Worm (Caenorhabditis elegans) whole organism, L2 larva: ENCODE measurements around the gene Y55F3BR.6.

Experiments used
- C34F6.9 ChIP-seq: fragments of 150-350 bp; optimal IDR thresholded peaks from 2 replicates; lab custom pipeline; 2014; ENCODE audit warnings: missing biosample characterization, missing genetic modification characterization
- F13H6.1 ChIP-seq: sonication (generic microtip); optimal IDR thresholded peaks from 2 replicates; lab custom pipeline; 2016; ENCODE audit warnings: missing genetic modification characterization, missing compliant biosample characterization
- R02D3.7 ChIP-seq: fragments of 150-350 bp; optimal IDR thresholded peaks from 2 replicates; lab custom pipeline; 2014; ENCODE audit warnings: missing biosample characterization, missing genetic modification characterization
- Y55F3AM.14 ChIP-seq: fragments of 200-800 bp; sonication (Bioruptor generic); optimal IDR thresholded peaks from 2 replicates; lab custom pipeline; 2018; ENCODE audit warnings: mild to moderate bottlenecking, missing genetic modification characterization, missing compliant biosample characterization
- ZK546.5 ChIP-seq: sonication (generic microtip); optimal IDR thresholded peaks from 2 replicates; lab custom pipeline; 2017; ENCODE audit warnings: missing biosample characterization, missing genetic modification characterization
- aly-2 ChIP-seq: fragments of 150-350 bp; optimal IDR thresholded peaks from 2 replicates; lab custom pipeline; 2014; ENCODE audit warnings: missing biosample characterization, missing genetic modification characterization
- ama-1 ChIP-seq: fragments of 150-350 bp; optimal IDR thresholded peaks from 2 replicates; lab custom pipeline; 2018; ENCODE audit warnings: inconsistent platforms
- blmp-1 ChIP-seq: sonication (generic microtip); optimal IDR thresholded peaks from 2 replicates; lab custom pipeline; 2017; ENCODE audit warnings: missing genetic modification characterization, mild to moderate bottlenecking, missing compliant biosample characterization, antibody characterized with exemption, moderate library complexity; ENCODE audit not compliant: insufficient read depth
- ceh-16 ChIP-seq: fragments of 150-350 bp; optimal IDR thresholded peaks from 2 replicates; lab custom pipeline; 2014; ENCODE audit warnings: missing biosample characterization, missing genetic modification characterization
- ceh-82 ChIP-seq: fragments of 150-350 bp; optimal IDR thresholded peaks from 2 replicates; lab custom pipeline; 2014; ENCODE audit warnings: missing biosample characterization, missing genetic modification characterization
- crh-2 ChIP-seq: sonication (generic microtip); optimal IDR thresholded peaks from 2 replicates; lab custom pipeline; 2017; ENCODE audit warnings: missing biosample characterization, missing genetic modification characterization
- dmd-4 ChIP-seq: sonication (generic microtip); optimal IDR thresholded peaks from 2 replicates; lab custom pipeline; 2017; ENCODE audit warnings: missing biosample characterization, missing genetic modification characterization
- egl-27 ChIP-seq: sonication (generic microtip); optimal IDR thresholded peaks from 3 replicates; lab custom pipeline; 2017; ENCODE audit warnings: missing biosample characterization, missing genetic modification reagents, missing genetic modification characterization
- elt-1 ChIP-seq: fragments of 150-350 bp; optimal IDR thresholded peaks from 2 replicates; lab custom pipeline; 2014; ENCODE audit warnings: missing biosample characterization, missing genetic modification characterization
- elt-3 ChIP-seq: sonication (generic microtip); optimal IDR thresholded peaks from 2 replicates; lab custom pipeline; 2017; ENCODE audit warnings: missing biosample characterization, missing genetic modification characterization
- fos-1 ChIP-seq: fragments of 150-350 bp; optimal IDR thresholded peaks from 2 replicates; lab custom pipeline; 2014; ENCODE audit warnings: missing biosample characterization, missing genetic modification characterization
- lin-11 ChIP-seq: fragments of 150-350 bp; sonication (generic microtip); optimal IDR thresholded peaks from 2 replicates; lab custom pipeline; 2014; ENCODE audit warnings: missing biosample characterization, missing genetic modification characterization, inconsistent platforms, mixed read lengths
- lin-13 ChIP-seq: fragments of 150-350 bp; optimal IDR thresholded peaks from 2 replicates; lab custom pipeline; 2014; ENCODE audit warnings: missing biosample characterization, missing genetic modification reagents, missing genetic modification characterization
- lin-39 ChIP-seq: fragments of 150-350 bp; optimal IDR thresholded peaks from 2 replicates; lab custom pipeline; 2014; ENCODE audit warnings: missing biosample characterization, missing genetic modification reagents, missing genetic modification characterization
- lsy-2 ChIP-seq, 2 experiments: fragments of 150-350 bp in 1 of 2; sonication (generic microtip) in 1 of 2; optimal IDR thresholded peaks; 2 replicates each; lab custom pipeline; 2014 to 2017; ENCODE audit warnings: missing biosample characterization in 2 of 2, missing genetic modification characterization in 2 of 2
- mab-5 ChIP-seq: fragments of 150-350 bp; optimal IDR thresholded peaks from 2 replicates; lab custom pipeline; 2014; ENCODE audit warnings: missing biosample characterization, missing genetic modification characterization
- mbf-1 ChIP-seq: sonication (generic microtip); optimal IDR thresholded peaks from 2 replicates; lab custom pipeline; 2017; ENCODE audit warnings: missing biosample characterization, missing genetic modification characterization
- mdl-1 ChIP-seq, 2 experiments: fragments of 150-350 bp in 1 of 2; sonication (generic microtip) in 1 of 2; optimal IDR thresholded peaks; 2 replicates each; lab custom pipeline; 2017; ENCODE audit warnings: missing biosample characterization in 2 of 2, missing genetic modification characterization in 2 of 2
- nhr-10 ChIP-seq: sonication (generic microtip); optimal IDR thresholded peaks from 2 replicates; lab custom pipeline; 2017; ENCODE audit warnings: missing biosample characterization, missing genetic modification characterization
- nhr-11 ChIP-seq: fragments of 150-350 bp; optimal IDR thresholded peaks from 2 replicates; lab custom pipeline; 2014; ENCODE audit warnings: missing biosample characterization, missing genetic modification characterization
- nhr-12 ChIP-seq: fragments of 150-350 bp; optimal IDR thresholded peaks from 2 replicates; lab custom pipeline; 2014; ENCODE audit warnings: missing biosample characterization, missing genetic modification characterization
- nhr-129 ChIP-seq: fragments of 150-350 bp; optimal IDR thresholded peaks from 2 replicates; lab custom pipeline; 2014; ENCODE audit warnings: missing biosample characterization, missing genetic modification characterization
- nhr-21 ChIP-seq: fragments of 150-350 bp; optimal IDR thresholded peaks from 2 replicates; lab custom pipeline; 2014; ENCODE audit warnings: missing biosample characterization, missing genetic modification characterization
- nhr-23 ChIP-seq: fragments of 150-350 bp; optimal IDR thresholded peaks from 2 replicates; lab custom pipeline; 2014; ENCODE audit warnings: missing biosample characterization, missing genetic modification reagents, missing genetic modification characterization
- nhr-237 ChIP-seq: fragments of 150-350 bp; optimal IDR thresholded peaks from 2 replicates; lab custom pipeline; 2014; ENCODE audit warnings: missing biosample characterization, missing genetic modification characterization
- nhr-25 ChIP-seq: fragments of 150-350 bp; sonication (generic microtip); optimal IDR thresholded peaks from 3 replicates; lab custom pipeline; 2014; ENCODE audit warnings: missing biosample characterization, missing genetic modification characterization
- nhr-6 ChIP-seq: fragments of 150-350 bp; optimal IDR thresholded peaks from 2 replicates; lab custom pipeline; 2014; ENCODE audit warnings: missing biosample characterization, missing genetic modification characterization
- nhr-77 ChIP-seq: fragments of 150-350 bp; optimal IDR thresholded peaks from 2 replicates; lab custom pipeline; 2014; ENCODE audit warnings: missing biosample characterization, missing genetic modification characterization
- peb-1 ChIP-seq: fragments of 150-350 bp; optimal IDR thresholded peaks from 2 replicates; lab custom pipeline; 2014; ENCODE audit warnings: missing biosample characterization, missing genetic modification characterization
- sem-4 ChIP-seq: fragments of 150-350 bp; optimal IDR thresholded peaks from 2 replicates; lab custom pipeline; 2014; ENCODE audit warnings: missing biosample characterization, missing genetic modification reagents, missing genetic modification characterization
- skn-1 ChIP-seq: sonication (generic microtip); optimal IDR thresholded peaks from 2 replicates; lab custom pipeline; 2017; ENCODE audit warnings: missing biosample characterization, missing genetic modification characterization
- sma-3 ChIP-seq: sonication (generic microtip); optimal IDR thresholded peaks from 2 replicates; lab custom pipeline; 2016; ENCODE audit warnings: missing genetic modification reagents, missing genetic modification characterization, missing compliant biosample characterization
- sma-9 ChIP-seq, 2 experiments: fragments of 150-350 bp in 1 of 2; sonication (generic microtip) in 1 of 2; optimal IDR thresholded peaks; 2 replicates each; lab custom pipeline; 2014 to 2016; ENCODE audit warnings: missing genetic modification characterization in 2 of 2, mild to moderate bottlenecking in 1 of 2, missing biosample characterization in 1 of 2, missing compliant biosample characterization in 1 of 2, missing genetic modification reagents in 1 of 2, moderate library complexity in 1 of 2
- snpc-4 ChIP-seq: fragments of 150-350 bp; optimal IDR thresholded peaks from 2 replicates; lab custom pipeline; 2014; ENCODE audit warnings: missing biosample characterization, missing genetic modification characterization
- unc-39 ChIP-seq: fragments of 150-350 bp; optimal IDR thresholded peaks from 2 replicates; lab custom pipeline; 2014; ENCODE audit warnings: missing biosample characterization, missing genetic modification characterization
- unc-55 ChIP-seq: fragments of 150-350 bp; sonication (generic microtip); optimal IDR thresholded peaks from 3 replicates; lab custom pipeline; 2014; ENCODE audit warnings: missing biosample characterization, missing genetic modification reagents, missing genetic modification characterization
- unc-62 ChIP-seq: fragments of 150-350 bp; optimal IDR thresholded peaks from 2 replicates; lab custom pipeline; 2014; ENCODE audit warnings: missing biosample characterization, missing genetic modification reagents, missing genetic modification characterization
- zag-1 ChIP-seq: fragments of 150-350 bp; optimal IDR thresholded peaks from 2 replicates; lab custom pipeline; 2014; ENCODE audit warnings: missing biosample characterization, missing genetic modification characterization
- ztf-1 ChIP-seq: fragments of 200-800 bp; sonication (Bioruptor generic); conservative IDR thresholded peaks from 2 replicates; pipeline ENCODE4 v1.3.6; 2022; ENCODE audit warnings: missing genetic modification characterization, missing compliant biosample characterization
- ztf-11 ChIP-seq: sonication (generic microtip); optimal IDR thresholded peaks from 2 replicates; lab custom pipeline; 2017; ENCODE audit warnings: missing biosample characterization, missing genetic modification characterization
- ztf-4 ChIP-seq: fragments of 150-350 bp; optimal IDR thresholded peaks from 2 replicates; lab custom pipeline; 2014; ENCODE audit warnings: missing biosample characterization, missing genetic modification characterization

Y55F3BR.6 gene

ce11 chrIV:801162-801561, 40.8 kb downstream of the Y55F3BR.6 start:
- TF ChIP-seq nhr-23 (tag; lab: Kevin White, UChicago) (no peak), ceh-82 (tag; lab: Kevin White, UChicago) (no peak), skn-1 (tag; lab: Kevin White, UChicago) (no peak), unc-55 (GFP tag; lab: Kevin White, UChicago) (no peak), lin-39 (tag; lab: Kevin White, UChicago) (no peak), ama-1 (lab: Kevin White, UChicago) (no peak), fos-1 (no peak), Y55F3AM.14 (GFP tag; lab: Kevin White, UChicago) (no peak), nhr-11 (tag; lab: Kevin White, UChicago) (no peak), elt-1 (tag; lab: Kevin White, UChicago) (no peak), elt-3 (tag; lab: Kevin White, UChicago) (no peak), nhr-129 (tag; lab: Kevin White, UChicago) (no peak), nhr-237 (tag; lab: Kevin White, UChicago) (no peak), peb-1 (no peak), mdl-1 (tag; optimal IDR thresholded peaks at IDR 0.05; lab: Kevin White, UChicago) (no peak), lin-13 (GFP tag; lab: Kevin White, UChicago) (no peak), snpc-4 (tag; lab: Kevin White, UChicago) (no peak), ztf-1 (no peak), ztf-4 (tag; lab: Kevin White, UChicago) (no peak), ztf-11 (no peak)

ce11 chrIV:800518-800917, 41.4 kb downstream of the Y55F3BR.6 start, which contains the start of gene mrpl-46:
Gene mrpl-46 (plus strand): TSS chrIV:800818.
- TF ChIP-seq unc-62 (no peak), elt-3 (tag; lab: Kevin White, UChicago) (no peak), mdl-1 (tag; optimal IDR thresholded peaks at IDR 0.05; lab: Kevin White, UChicago) (no peak), peb-1 (no peak), sma-3 (GFP tag; lab: Kevin White, UChicago) (no peak)

- TF ChIP-seq lin-11 (no peak), ceh-16 (peak; percentile 25), nhr-12 (no peak), ztf-4 (tag; lab: Kevin White, UChicago) (peak; percentile 1), nhr-237 (tag; lab: Kevin White, UChicago) (no peak), snpc-4 (tag; lab: Kevin White, UChicago) (peak; percentile 26), ztf-1 (no peak), sma-3 (GFP tag; lab: Kevin White, UChicago) (peak; percentile 94), R02D3.7 (tag; lab: Kevin White, UChicago) (no peak), F13H6.1 (tag; lab: Kevin White, UChicago) (peak; percentile 68), ztf-11 (no peak), mab-5 (tag; lab: Kevin White, UChicago) (no peak), crh-2 (tag; lab: Kevin White, UChicago) (peak; percentile 56), nhr-23 (tag; lab: Kevin White, UChicago) (no peak), elt-1 (tag; lab: Kevin White, UChicago) (no peak), nhr-10 (tag; lab: Kevin White, UChicago) (peak; percentile 37), egl-27 (tag; lab: Kevin White, UChicago) (peak; percentile 32), aly-2 (tag; lab: Kevin White, UChicago) (no peak), ama-1 (lab: Kevin White, UChicago) (no peak), mdl-1 (tag; optimal IDR thresholded peaks at IDR 0.05; lab: Kevin White, UChicago) (no peak), lin-39 (tag; lab: Kevin White, UChicago) (no peak), lsy-2 (tag; optimal IDR thresholded peaks at IDR 0.05; lab: Kevin White, UChicago) (peak; percentile 48 to 88), ZK546.5 (no peak), nhr-25 (tag; lab: Kevin White, UChicago) (peak; percentile 66), nhr-21 (tag; lab: Kevin White, UChicago) (peak; percentile 13), ceh-82 (tag; lab: Kevin White, UChicago) (no peak), skn-1 (tag; lab: Kevin White, UChicago) (peak; percentile 26), peb-1 (no peak), dmd-4 (tag; lab: Kevin White, UChicago) (no peak), nhr-77 (tag; lab: Kevin White, UChicago) (no peak), sem-4 (no peak), blmp-1 (tag; lab: Kevin White, UChicago) (no peak), nhr-6 (tag; lab: Kevin White, UChicago) (peak; percentile 43), elt-3 (tag; lab: Kevin White, UChicago) (no peak), unc-39 (tag; lab: Kevin White, UChicago) (no peak), unc-55 (GFP tag; lab: Kevin White, UChicago) (peak; percentile 87), C34F6.9 (tag; lab: Kevin White, UChicago) (peak; percentile 91), unc-62 (no peak), nhr-11 (tag; lab: Kevin White, UChicago) (no peak), lin-13 (GFP tag; lab: Kevin White, UChicago) (peak; percentile 80), mbf-1 (tag; lab: Kevin White, UChicago) (no peak), zag-1 (tag; lab: Kevin White, UChicago) (no peak), fos-1 (peak; percentile 44), sma-9 (GFP tag; optimal IDR thresholded peaks at IDR 0.05; lab: Kevin White, UChicago) (no peak), sma-9 (tag; optimal IDR thresholded peaks at IDR 0.05; lab: Kevin White, UChicago) (no peak)
Measured at ce11 chrIV:796521-797073, 45.3 kb downstream of the Y55F3BR.6 start, which contains the start of the genes F56B3.11 and ech-5. Gene F56B3.11 (minus strand): TSS chrIV:796571. Gene ech-5 (plus strand): TSS chrIV:797023.
